Fruit fly (Drosophila melanogaster) whole organism, wandering third instar larva: ENCODE data around the gene Hr4.

ENCODE experiments used
- Jra ChIP-seq: sonication (Bioruptor generic); optimal IDR thresholded peaks from 2 replicates; lab custom pipeline; 2016; ENCODE audit warnings: missing biosample characterization, missing genetic modification characterization
- br ChIP-seq: fragments of 200-800 bp; sonication (Bioruptor generic); optimal IDR thresholded peaks from 2 replicates; lab custom pipeline; 2016; ENCODE audit warnings: missing biosample characterization, missing genetic modification characterization
- psq ChIP-seq: fragments of 200-800 bp; sonication (Bioruptor generic); optimal IDR thresholded peaks from 3 replicates; lab custom pipeline; 2017; ENCODE audit warnings: missing biosample characterization, mild to moderate bottlenecking, missing genetic modification characterization, moderate library complexity

DNA sequence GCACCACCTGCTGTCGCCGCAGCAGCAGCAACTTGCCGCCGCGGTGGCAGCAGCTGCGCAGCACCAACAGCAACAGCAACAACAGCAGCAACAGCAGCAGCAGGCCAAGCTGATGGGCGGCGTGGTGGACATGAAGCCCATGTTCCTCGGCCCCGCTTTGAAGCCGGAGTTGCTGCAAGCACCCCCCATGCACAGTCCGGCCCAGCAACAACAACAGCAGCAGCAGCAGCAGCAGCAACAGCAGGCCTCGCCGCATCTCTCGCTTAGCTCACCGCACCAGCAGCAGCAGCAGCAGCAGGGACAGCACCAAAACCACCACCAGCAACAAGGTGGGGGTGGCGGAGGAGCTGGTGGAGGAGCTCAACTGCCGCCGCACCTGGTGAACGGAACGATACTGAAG, 59.3 kb downstream of the Hr4 start:
- TF ChIP-seq Jra (GFP tag; lab: Kevin White, UChicago) (no peak), psq (no peak), br (no peak)
